Fruit fly (Drosophila melanogaster) whole organism, prepupa: ENCODE data around the gene CG32267.

Source experiments
- Blimp-1 ChIP-seq: fragments of 200-800 bp; sonication (Bioruptor generic); optimal IDR thresholded peaks from 3 replicates; lab custom pipeline; 2017; ENCODE audit warnings: missing biosample characterization, missing genetic modification characterization, mild to moderate bottlenecking, moderate library complexity, missing genetic modification reagents
- CG10631 ChIP-seq: fragments of 200-800 bp; sonication (Bioruptor generic); optimal IDR thresholded peaks from 2 replicates; lab custom pipeline; 2016; ENCODE audit warnings: missing biosample characterization, missing genetic modification characterization
- CG10669 ChIP-seq: fragments of 200-800 bp; sonication (Bioruptor generic); optimal IDR thresholded peaks from 3 replicates; lab custom pipeline; 2018; ENCODE audit warnings: missing biosample characterization, mild to moderate bottlenecking, missing genetic modification characterization, moderate library complexity
- CG11294 ChIP-seq: fragments of 200-800 bp; sonication (Bioruptor generic); IDR thresholded peaks from 2 replicates; pipeline ENCODE4 v1.3.6; 2022; ENCODE audit warnings: missing biosample characterization, missing genetic modification characterization
- CG11762 ChIP-seq: fragments of 200-800 bp; sonication (Bioruptor generic); optimal IDR thresholded peaks from 3 replicates; lab custom pipeline; 2016; ENCODE audit warnings: missing biosample characterization, missing genetic modification characterization; ENCODE audit not compliant: insufficient read depth
- CG11902 ChIP-seq: fragments of 200-800 bp; sonication (Bioruptor generic); optimal IDR thresholded peaks from 3 replicates; lab custom pipeline; 2016; ENCODE audit warnings: missing biosample characterization, missing genetic modification characterization
- CG15336 ChIP-seq: fragments of 200-800 bp; sonication (Bioruptor generic); IDR thresholded peaks from 2 replicates; pipeline ENCODE4 v1.3.6; 2022; ENCODE audit warnings: missing biosample characterization, missing genetic modification characterization
- CG1621 ChIP-seq: fragments of 200-800 bp; sonication (Bioruptor generic); optimal IDR thresholded peaks from 3 replicates; lab custom pipeline; 2018; ENCODE audit warnings: missing biosample characterization, mild to moderate bottlenecking, missing genetic modification characterization
- CG16779 ChIP-seq: fragments of 200-800 bp; sonication (Bioruptor generic); optimal IDR thresholded peaks from 3 replicates; lab custom pipeline; 2017; ENCODE audit warnings: missing biosample characterization, mild to moderate bottlenecking, missing genetic modification characterization
- CG3032 ChIP-seq: fragments of 200-800 bp; optimal IDR thresholded peaks from 2 replicates; lab custom pipeline; 2019; ENCODE audit warnings: missing biosample characterization, mild to moderate bottlenecking, missing genetic modification characterization, moderate library complexity
- CG31627 ChIP-seq: fragments of 200-800 bp; sonication (Bioruptor generic); optimal IDR thresholded peaks from 3 replicates; lab custom pipeline; 2016; ENCODE audit warnings: missing biosample characterization, missing genetic modification characterization
- CG32006 ChIP-seq: fragments of 200-800 bp; sonication (Bioruptor generic); optimal IDR thresholded peaks from 3 replicates; lab custom pipeline; 2017; ENCODE audit warnings: missing biosample characterization, mild to moderate bottlenecking, missing genetic modification characterization
- CG34406 ChIP-seq: fragments of 200-800 bp; sonication (Bioruptor generic); optimal IDR thresholded peaks from 3 replicates; lab custom pipeline; 2016; ENCODE audit warnings: missing biosample characterization, missing genetic modification characterization
- CG4318 ChIP-seq: fragments of 200-800 bp; sonication (Bioruptor generic); optimal IDR thresholded peaks from 3 replicates; lab custom pipeline; 2017; ENCODE audit warnings: missing biosample characterization, mild to moderate bottlenecking, missing genetic modification characterization
- CG6163 ChIP-seq: fragments of 200-800 bp; sonication (Bioruptor generic); IDR thresholded peaks from 3 replicates; pipeline ENCODE4 v1.3.6; 2022; ENCODE audit warnings: missing biosample characterization, missing genetic modification characterization
- CG6276 ChIP-seq: fragments of 200-800 bp; sonication (Bioruptor generic); optimal IDR thresholded peaks from 2 replicates; lab custom pipeline; 2017; ENCODE audit warnings: missing biosample characterization, mild to moderate bottlenecking, missing genetic modification characterization
- CG6808 ChIP-seq: fragments of 200-800 bp; sonication (Bioruptor generic); optimal IDR thresholded peaks from 3 replicates; lab custom pipeline; 2017; ENCODE audit warnings: missing biosample characterization, missing genetic modification characterization, mild to moderate bottlenecking, moderate library complexity, missing genetic modification reagents
- CG6854 ChIP-seq: fragments of 200-800 bp; sonication (Bioruptor generic); optimal IDR thresholded peaks from 2 replicates; lab custom pipeline; 2017; ENCODE audit warnings: missing biosample characterization, mild to moderate bottlenecking, missing genetic modification characterization
- CG7368 ChIP-seq: fragments of 200-800 bp; sonication (Bioruptor generic); optimal IDR thresholded peaks from 3 replicates; lab custom pipeline; 2016; ENCODE audit warnings: missing biosample characterization, missing genetic modification characterization
- CG8119 ChIP-seq: fragments of 200-800 bp; sonication (Bioruptor generic); IDR thresholded peaks from 3 replicates; pipeline ENCODE4 v1.3.6; 2022; ENCODE audit warnings: missing biosample characterization, missing genetic modification characterization
- CG8319 ChIP-seq: fragments of 200-800 bp; sonication (Bioruptor generic); optimal IDR thresholded peaks from 3 replicates; lab custom pipeline; 2016; ENCODE audit warnings: missing biosample characterization, missing genetic modification characterization
- Eip75B ChIP-seq: fragments of 200-800 bp; sonication (Bioruptor generic); optimal IDR thresholded peaks from 3 replicates; lab custom pipeline; 2016; ENCODE audit warnings: missing biosample characterization, missing genetic modification characterization
- Eip78C ChIP-seq: fragments of 200-800 bp; sonication (Bioruptor generic); peaks from one replicate; lab custom pipeline; 2016; ENCODE audit warnings: missing biosample characterization, missing genetic modification characterization
- Ets21C ChIP-seq: fragments of 200-800 bp; sonication (Bioruptor generic); optimal IDR thresholded peaks from 3 replicates; lab custom pipeline; 2016; ENCODE audit warnings: missing biosample characterization, missing genetic modification characterization
- Ets96B ChIP-seq: fragments of 200-800 bp; optimal IDR thresholded peaks from 2 replicates; lab custom pipeline; 2019; ENCODE audit warnings: missing biosample characterization, mild to moderate bottlenecking, missing genetic modification characterization, moderate library complexity
- Gug ChIP-seq: fragments of 200-800 bp; sonication (Bioruptor generic); IDR thresholded peaks from 2 replicates; pipeline ENCODE4 v1.3.6; 2022; ENCODE audit warnings: missing biosample characterization, missing genetic modification characterization
- Hr39 ChIP-seq: fragments of 200-800 bp; sonication (Bioruptor generic); optimal IDR thresholded peaks from 2 replicates; lab custom pipeline; 2016; ENCODE audit warnings: missing biosample characterization, missing genetic modification characterization
- Hr4 ChIP-seq: fragments of 200-800 bp; sonication (Bioruptor generic); optimal IDR thresholded peaks from 3 replicates; lab custom pipeline; 2016; ENCODE audit warnings: missing biosample characterization, missing genetic modification characterization
- Lpt ChIP-seq: fragments of 200-800 bp; sonication (Bioruptor generic); optimal IDR thresholded peaks from 3 replicates; lab custom pipeline; 2016; ENCODE audit warnings: missing biosample characterization, missing genetic modification characterization
- Met ChIP-seq: fragments of 200-800 bp; sonication (Bioruptor generic); optimal IDR thresholded peaks from 3 replicates; lab custom pipeline; 2016; ENCODE audit warnings: missing biosample characterization, missing genetic modification characterization
- OdsH ChIP-seq: fragments of 200-800 bp; sonication (Bioruptor generic); optimal IDR thresholded peaks from 3 replicates; lab custom pipeline; 2016; ENCODE audit warnings: missing biosample characterization, missing genetic modification characterization
- Smox ChIP-seq: fragments of 200-800 bp; sonication (Bioruptor generic); optimal IDR thresholded peaks from 3 replicates; lab custom pipeline; 2016; ENCODE audit warnings: missing biosample characterization, missing genetic modification characterization
- Sox102F ChIP-seq: fragments of 200-800 bp; sonication (Bioruptor generic); optimal IDR thresholded peaks from 2 replicates; lab custom pipeline; 2016; ENCODE audit warnings: missing biosample characterization, mild to moderate bottlenecking, missing genetic modification characterization
- Sox14 ChIP-seq: fragments of 200-800 bp; sonication (Bioruptor generic); optimal IDR thresholded peaks from 3 replicates; lab custom pipeline; 2016; ENCODE audit warnings: missing biosample characterization, missing genetic modification characterization
- Sox15 ChIP-seq: fragments of 200-800 bp; sonication (Bioruptor generic); optimal IDR thresholded peaks from 3 replicates; lab custom pipeline; 2016; ENCODE audit warnings: missing biosample characterization, missing genetic modification characterization
- cyc ChIP-seq: fragments of 200-800 bp; sonication (Bioruptor generic); optimal IDR thresholded peaks from 3 replicates; lab custom pipeline; 2016; ENCODE audit warnings: missing biosample characterization, missing genetic modification characterization
- dac ChIP-seq: fragments of 200-800 bp; sonication (Bioruptor generic); optimal IDR thresholded peaks from 2 replicates; lab custom pipeline; 2017; ENCODE audit warnings: missing biosample characterization, mild to moderate bottlenecking, missing genetic modification characterization
- dsx ChIP-seq: fragments of 200-800 bp; optimal IDR thresholded peaks from 3 replicates; lab custom pipeline; 2019; ENCODE audit warnings: missing biosample characterization, mild to moderate bottlenecking, missing genetic modification characterization, moderate library complexity; ENCODE audit not compliant: poor library complexity, severe bottlenecking
- fd59A ChIP-seq: fragments of 200-800 bp; sonication (Bioruptor generic); optimal IDR thresholded peaks from 2 replicates; lab custom pipeline; 2017; ENCODE audit warnings: missing biosample characterization, mild to moderate bottlenecking, missing genetic modification characterization, missing genetic modification reagents
- fd85E ChIP-seq: fragments of 200-800 bp; sonication (Bioruptor generic); optimal IDR thresholded peaks from 3 replicates; lab custom pipeline; 2016; ENCODE audit warnings: missing biosample characterization, missing genetic modification characterization
- lz ChIP-seq: fragments of 200-800 bp; sonication (Bioruptor generic); optimal IDR thresholded peaks from 3 replicates; lab custom pipeline; 2016; ENCODE audit warnings: missing biosample characterization, missing genetic modification characterization
- net ChIP-seq: fragments of 200-800 bp; sonication (Bioruptor generic); optimal IDR thresholded peaks from 3 replicates; lab custom pipeline; 2016; ENCODE audit warnings: missing biosample characterization, missing genetic modification characterization
- pdm3 ChIP-seq: fragments of 200-800 bp; sonication (Bioruptor generic); optimal IDR thresholded peaks from 3 replicates; lab custom pipeline; 2016; ENCODE audit warnings: missing biosample characterization, missing genetic modification characterization
- salr ChIP-seq, 2 experiments: fragments of 200-800 bp; sonication (Bioruptor generic); optimal IDR thresholded peaks; 3 replicates each; lab custom pipeline; 2016 to 2018; ENCODE audit warnings: missing biosample characterization in 2 of 2, missing genetic modification characterization in 2 of 2, mild to moderate bottlenecking in 1 of 2
- spab ChIP-seq: fragments of 200-800 bp; sonication (Bioruptor generic); optimal IDR thresholded peaks from 2 replicates; lab custom pipeline; 2017; ENCODE audit warnings: missing biosample characterization, mild to moderate bottlenecking, missing genetic modification characterization, missing genetic modification reagents
- svp ChIP-seq: fragments of 200-800 bp; sonication (Bioruptor generic); peaks from one replicate; lab custom pipeline; 2016; ENCODE audit warnings: missing biosample characterization, missing genetic modification characterization
- topi ChIP-seq: fragments of 200-800 bp; sonication (Bioruptor generic); optimal IDR thresholded peaks from 3 replicates; lab custom pipeline; 2016; ENCODE audit warnings: missing biosample characterization, missing genetic modification characterization
- vri ChIP-seq: fragments of 200-800 bp; sonication (Bioruptor generic); optimal IDR thresholded peaks from 3 replicates; lab custom pipeline; 2016; ENCODE audit warnings: missing biosample characterization, mild to moderate bottlenecking, missing genetic modification characterization

Gene CG32267

DNA sequence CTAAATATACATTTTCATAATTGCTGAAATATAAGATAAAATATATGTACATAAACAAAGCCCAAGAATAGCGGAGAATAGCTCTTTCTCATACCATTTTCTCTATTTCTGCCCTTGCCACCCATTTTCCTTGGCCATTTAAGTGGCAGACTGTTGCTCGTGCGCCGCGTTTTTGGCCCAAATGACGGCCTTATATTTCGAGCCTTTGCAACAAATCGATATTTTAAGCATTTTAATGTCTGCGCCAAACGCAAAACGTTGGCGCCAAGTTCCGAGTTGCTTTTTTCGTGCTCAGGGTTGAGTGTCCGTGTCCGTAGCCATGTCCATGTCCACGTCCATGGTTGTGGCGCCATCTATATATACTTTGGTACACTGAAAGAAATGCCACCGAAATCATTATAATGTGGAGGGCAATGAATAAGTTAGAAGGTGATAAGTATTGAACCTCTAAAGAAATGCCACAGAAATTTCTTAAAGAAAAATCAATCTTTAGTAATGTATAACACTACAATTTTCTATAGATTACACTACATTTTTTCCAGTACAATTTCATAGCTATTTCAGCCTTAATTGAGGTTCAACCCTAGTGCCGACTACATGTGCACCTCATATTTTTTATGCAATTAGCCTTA lies 20.3 kb upstream of the CG32267 start:
- TF ChIP-seq Sox14 (GFP tag; lab: Kevin White, UChicago): no peak
- TF ChIP-seq net: no peak
- no peak for TF ChIP-seq CG16779 (tag; lab: Kevin White, UChicago)
- peak; percentile 16 for TF ChIP-seq Hr4
- no peak for TF ChIP-seq CG4318 (GFP tag; lab: Kevin White, UChicago)
- no peak for TF ChIP-seq dac (GFP tag; lab: Kevin White, UChicago)
- peak; percentile 1 for TF ChIP-seq CG32006 (GFP tag; lab: Kevin White, UChicago)
- no peak for TF ChIP-seq CG8119
- no peak for TF ChIP-seq Smox (GFP tag; lab: Kevin White, UChicago)
- TF ChIP-seq pdm3 (GFP tag; lab: Kevin White, UChicago): no peak
- no peak for TF ChIP-seq cyc (GFP tag; lab: Kevin White, UChicago)
- no peak for TF ChIP-seq Sox102F (GFP tag; lab: Kevin White, UChicago)
- TF ChIP-seq svp: peak; percentile 33
- TF ChIP-seq CG6854 (GFP tag; lab: Kevin White, UChicago): no peak
- peak; percentile 3 for TF ChIP-seq Eip78C (GFP tag; lab: Kevin White, UChicago)
- TF ChIP-seq, all 60 proteins: peak for 4

DNA sequence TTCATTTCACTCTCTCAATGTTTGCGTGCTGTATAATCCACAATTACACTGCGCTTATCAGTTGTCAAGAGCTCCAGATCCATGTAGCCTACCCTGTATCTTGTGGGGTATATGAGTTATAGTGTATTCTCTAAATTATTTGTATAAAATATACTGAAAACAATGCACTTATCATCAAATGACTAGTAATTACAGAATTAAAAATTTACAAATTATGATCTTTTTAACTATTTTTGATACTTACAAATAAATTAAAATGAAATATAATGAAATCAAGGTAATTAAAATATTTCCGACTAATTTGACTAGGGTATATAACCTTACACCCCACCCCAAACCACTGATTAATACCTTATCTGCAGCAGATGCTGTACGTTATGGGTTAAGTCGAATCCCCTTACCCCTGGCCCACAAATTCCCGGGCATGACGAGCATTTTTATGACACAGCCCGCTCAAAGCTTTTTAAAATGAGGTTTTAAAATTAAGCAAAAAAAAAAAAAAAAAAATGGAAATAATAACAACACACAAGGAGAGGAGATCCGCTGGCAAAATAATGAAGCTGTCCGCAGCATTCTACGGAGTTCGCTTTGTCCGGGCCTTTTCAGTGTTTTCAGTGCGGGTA lies 13.3 kb upstream of the CG32267 start:
- TF ChIP-seq CG11762 (GFP tag; lab: Kevin White, UChicago): no peak
- TF ChIP-seq CG6276 (GFP tag; lab: Kevin White, UChicago): no peak
- TF ChIP-seq OdsH (GFP tag; lab: Kevin White, UChicago): peak; percentile 12
- TF ChIP-seq CG7368 (GFP tag; lab: Kevin White, UChicago): no peak
- TF ChIP-seq CG15336 (GFP tag; lab: Robert Waterston, UW): no peak
- no peak for TF ChIP-seq CG10669
- TF ChIP-seq Ets96B: peak; percentile 31
- TF ChIP-seq Hr39 (GFP tag; lab: Kevin White, UChicago): no peak
- TF ChIP-seq pdm3 (GFP tag; lab: Kevin White, UChicago): peak; percentile 0
- no peak for TF ChIP-seq CG10631 (GFP tag; lab: Kevin White, UChicago)
- no peak for TF ChIP-seq CG6808 (GFP tag; lab: Kevin White, UChicago)
- peak; percentile 16 for TF ChIP-seq CG3032 (tag; lab: Kevin White, UChicago)
- no peak for TF ChIP-seq CG11902
- TF ChIP-seq CG8119: no peak
- TF ChIP-seq dsx (GFP tag; lab: Kevin White, UChicago): no peak
- TF ChIP-seq vri (GFP tag; lab: Kevin White, UChicago): no peak
- no peak for TF ChIP-seq CG11294 (GFP tag; lab: Robert Waterston, UW)
- no peak for TF ChIP-seq fd59A (GFP tag; lab: Kevin White, UChicago)
- TF ChIP-seq dac (GFP tag; lab: Kevin White, UChicago): no peak
- no peak for TF ChIP-seq Hr4
- TF ChIP-seq Smox (GFP tag; lab: Kevin White, UChicago): peak; percentile 12
- peak; percentile 96 for TF ChIP-seq svp
- TF ChIP-seq Ets21C (GFP tag; lab: Kevin White, UChicago): no peak
- peak; percentile 9 for TF ChIP-seq CG32006 (GFP tag; lab: Kevin White, UChicago)
- peak; percentile 14 for TF ChIP-seq CG34406
- TF ChIP-seq Gug: no peak
- TF ChIP-seq topi (GFP tag; lab: Kevin White, UChicago): no peak
- TF ChIP-seq lz (GFP tag; lab: Kevin White, UChicago): no peak
- TF ChIP-seq spab (GFP tag; lab: Kevin White, UChicago): no peak
- TF ChIP-seq CG1621: no peak
- TF ChIP-seq CG8319 (GFP tag; lab: Kevin White, UChicago): no peak
- no peak for TF ChIP-seq Sox14 (GFP tag; lab: Kevin White, UChicago)
- no peak for TF ChIP-seq CG31627 (GFP tag; lab: Kevin White, UChicago)
- TF ChIP-seq cyc (GFP tag; lab: Kevin White, UChicago): no peak
- TF ChIP-seq Sox15: no peak
- TF ChIP-seq Blimp-1 (GFP tag; lab: Kevin White, UChicago): no peak
- no peak for TF ChIP-seq salr (GFP tag; optimal IDR thresholded peaks at IDR 0.05; lab: Kevin White, UChicago)
- no peak for TF ChIP-seq fd85E
- TF ChIP-seq Eip75B: no peak
- TF ChIP-seq Met (GFP tag; lab: Kevin White, UChicago): no peak
- TF ChIP-seq Lpt (GFP tag; lab: Kevin White, UChicago): no peak
- no peak for TF ChIP-seq CG6163 (GFP tag; lab: Robert Waterston, UW)
- TF ChIP-seq CG4318 (GFP tag; lab: Kevin White, UChicago): no peak
